Worm (Caenorhabditis elegans) whole organism, L3 larva: ENCODE data around the gene D1086.1.

Source experiments
- R02D3.7 ChIP-seq: fragments of 150-350 bp; optimal IDR thresholded peaks from 2 replicates; lab custom pipeline; 2014; ENCODE audit warnings: missing biosample characterization, missing genetic modification characterization
- ama-1 ChIP-seq: fragments of 150-350 bp; optimal IDR thresholded peaks from 2 replicates; lab custom pipeline; 2018
- ceh-16 ChIP-seq: sonication (generic microtip); optimal IDR thresholded peaks from 2 replicates; lab custom pipeline; 2017; ENCODE audit warnings: missing biosample characterization, missing genetic modification characterization
- ceh-28 ChIP-seq: fragments of 150-350 bp; optimal IDR thresholded peaks from 2 replicates; lab custom pipeline; 2014; ENCODE audit warnings: missing biosample characterization, missing genetic modification reagents, missing genetic modification characterization
- ceh-82 ChIP-seq: fragments of 150-350 bp; optimal IDR thresholded peaks from 2 replicates; lab custom pipeline; 2014; ENCODE audit warnings: missing biosample characterization, missing genetic modification characterization
- ceh-9 ChIP-seq: sonication (generic microtip); optimal IDR thresholded peaks from 2 replicates; lab custom pipeline; 2018; ENCODE audit warnings: missing biosample characterization, missing genetic modification characterization
- daf-12 ChIP-seq: fragments of 150-350 bp; optimal IDR thresholded peaks from 2 replicates; lab custom pipeline; 2014; ENCODE audit warnings: missing biosample characterization, missing genetic modification reagents, missing genetic modification characterization
- egl-27 ChIP-seq: sonication (generic microtip); optimal IDR thresholded peaks from 4 replicates; lab custom pipeline; 2017; ENCODE audit warnings: missing biosample characterization, missing genetic modification reagents, missing genetic modification characterization
- elt-1 ChIP-seq: fragments of 150-350 bp; optimal IDR thresholded peaks from 2 replicates; lab custom pipeline; 2014; ENCODE audit warnings: missing biosample characterization, missing genetic modification characterization
- elt-2 ChIP-seq: sonication (generic microtip); optimal IDR thresholded peaks from 2 replicates; lab custom pipeline; 2016; ENCODE audit warnings: missing genetic modification reagents, mild to moderate bottlenecking, missing genetic modification characterization, missing compliant biosample characterization
- elt-3 ChIP-seq, 3 experiments: fragments of 150-350 bp in 1 of 3; sonication (generic microtip) in 2 of 3; optimal IDR thresholded peaks; 2 replicates in 2 of 3; 4 replicates in 1 of 3; lab custom pipeline; 2014 to 2017; ENCODE audit warnings: missing biosample characterization in 3 of 3, missing genetic modification characterization in 3 of 3
- eor-1 ChIP-seq, 2 experiments: fragments of 150-350 bp; optimal IDR thresholded peaks; 2 replicates each; lab custom pipeline; 2014 to 2018; ENCODE audit warnings: missing biosample characterization in 2 of 2, missing genetic modification characterization in 2 of 2
- fkh-2 ChIP-seq: fragments of 150-350 bp; optimal IDR thresholded peaks from 2 replicates; lab custom pipeline; 2014; ENCODE audit warnings: missing biosample characterization, missing genetic modification reagents, missing genetic modification characterization
- fos-1 ChIP-seq: fragments of 150-350 bp; optimal IDR thresholded peaks from 2 replicates; lab custom pipeline; 2014; ENCODE audit warnings: missing biosample characterization, missing genetic modification characterization
- hmg-11 ChIP-seq: sonication (generic microtip); optimal IDR thresholded peaks from 2 replicates; lab custom pipeline; 2016; ENCODE audit warnings: missing genetic modification characterization, missing compliant biosample characterization
- jun-1 ChIP-seq: fragments of 150-350 bp; optimal IDR thresholded peaks from 2 replicates; lab custom pipeline; 2014; ENCODE audit warnings: missing biosample characterization, missing genetic modification reagents, missing genetic modification characterization
- lin-15B ChIP-seq: fragments of 150-350 bp; optimal IDR thresholded peaks from 2 replicates; lab custom pipeline; 2014; ENCODE audit warnings: missing biosample characterization, missing genetic modification characterization
- lin-39 ChIP-seq: fragments of 150-350 bp; optimal IDR thresholded peaks from 2 replicates; lab custom pipeline; 2018; ENCODE audit warnings: missing biosample characterization, missing genetic modification reagents, missing genetic modification characterization
- lsy-12 ChIP-seq: sonication (generic microtip); optimal IDR thresholded peaks from 2 replicates; lab custom pipeline; 2016; ENCODE audit warnings: mild to moderate bottlenecking, missing genetic modification characterization, missing compliant biosample characterization
- nfya-1 ChIP-seq: sonication (generic microtip); optimal IDR thresholded peaks from 2 replicates; lab custom pipeline; 2017; ENCODE audit warnings: missing genetic modification characterization, mild to moderate bottlenecking, missing compliant biosample characterization, antibody characterized with exemption, moderate library complexity; ENCODE audit not compliant: insufficient read depth
- nhr-11 ChIP-seq: fragments of 150-350 bp; optimal IDR thresholded peaks from 2 replicates; lab custom pipeline; 2014; ENCODE audit warnings: missing biosample characterization, missing genetic modification characterization
- nhr-12 ChIP-seq: fragments of 150-350 bp; optimal IDR thresholded peaks from 2 replicates; lab custom pipeline; 2014; ENCODE audit warnings: missing biosample characterization, missing genetic modification characterization
- nhr-23 ChIP-seq: fragments of 150-350 bp; optimal IDR thresholded peaks from 2 replicates; lab custom pipeline; 2014; ENCODE audit warnings: missing biosample characterization, missing genetic modification reagents, missing genetic modification characterization
- nhr-25 ChIP-seq: sonication (generic microtip); optimal IDR thresholded peaks from 2 replicates; lab custom pipeline; 2017; ENCODE audit warnings: missing biosample characterization, missing genetic modification characterization
- nhr-28 ChIP-seq: fragments of 150-350 bp; optimal IDR thresholded peaks from 2 replicates; lab custom pipeline; 2014; ENCODE audit warnings: missing biosample characterization, missing genetic modification characterization
- nhr-43 ChIP-seq: sonication (generic microtip); optimal IDR thresholded peaks from 2 replicates; lab custom pipeline; 2016; ENCODE audit warnings: mild to moderate bottlenecking, missing genetic modification characterization, missing compliant biosample characterization; ENCODE audit not compliant: poor library complexity, severe bottlenecking
- nhr-67 ChIP-seq: fragments of 150-350 bp; optimal IDR thresholded peaks from 2 replicates; lab custom pipeline; 2014; ENCODE audit warnings: missing biosample characterization, missing genetic modification characterization
- nhr-76 ChIP-seq: fragments of 150-350 bp; sonication (generic microtip); optimal IDR thresholded peaks from 5 replicates; lab custom pipeline; 2014; ENCODE audit warnings: missing biosample characterization, missing genetic modification characterization
- nhr-77 ChIP-seq: fragments of 150-350 bp; optimal IDR thresholded peaks from 2 replicates; lab custom pipeline; 2014; ENCODE audit warnings: missing biosample characterization, missing genetic modification characterization
- pha-4 ChIP-seq: fragments of 150-350 bp; optimal IDR thresholded peaks from 2 replicates; lab custom pipeline; 2014; ENCODE audit warnings: missing biosample characterization, missing genetic modification reagents, missing genetic modification characterization
- pqm-1 ChIP-seq: fragments of 150-350 bp; optimal IDR thresholded peaks from 2 replicates; lab custom pipeline; 2017; ENCODE audit warnings: missing biosample characterization, missing genetic modification characterization, inconsistent platforms
- sea-2 ChIP-seq: fragments of 150-350 bp; sonication (generic microtip); optimal IDR thresholded peaks from 4 replicates; lab custom pipeline; 2014; ENCODE audit warnings: missing biosample characterization, missing genetic modification reagents, missing genetic modification characterization
- skn-1 ChIP-seq: fragments of 150-350 bp; optimal IDR thresholded peaks from 2 replicates; lab custom pipeline; 2014; ENCODE audit warnings: missing biosample characterization, missing genetic modification characterization
- snpc-4 ChIP-seq: fragments of 150-350 bp; optimal IDR thresholded peaks from 2 replicates; lab custom pipeline; 2014; ENCODE audit warnings: missing biosample characterization, missing genetic modification characterization
- unc-39 ChIP-seq: sonication (generic microtip); optimal IDR thresholded peaks from 4 replicates; lab custom pipeline; 2017; ENCODE audit warnings: missing biosample characterization, missing genetic modification characterization
- zag-1 ChIP-seq: fragments of 150-350 bp; optimal IDR thresholded peaks from 2 replicates; lab custom pipeline; 2014; ENCODE audit warnings: missing biosample characterization, missing genetic modification characterization
- ztf-11 ChIP-seq: fragments of 150-350 bp; optimal IDR thresholded peaks from 2 replicates; lab custom pipeline; 2014; ENCODE audit warnings: missing biosample characterization, missing genetic modification characterization
- ztf-4 ChIP-seq: fragments of 150-350 bp; optimal IDR thresholded peaks from 2 replicates; lab custom pipeline; 2014; ENCODE audit warnings: missing biosample characterization, missing genetic modification characterization

D1086.1 gene

ce11 chrV:14067816-14068296 lies 30.8 kb upstream of the D1086.1 start, which contains the start of gene D1086.17:
TSS of gene D1086.17 (plus strand) at chrV:14067866.
- TF ChIP-seq nhr-11 (tag; lab: Kevin White, UChicago): no peak
- no peak for TF ChIP-seq ztf-11 (tag; lab: Kevin White, UChicago)
- no peak for TF ChIP-seq sea-2
- TF ChIP-seq ztf-4 (tag; lab: Kevin White, UChicago): no peak
- no peak for TF ChIP-seq nhr-28 (tag; lab: Kevin White, UChicago)
- no peak for TF ChIP-seq fkh-2 (tag; lab: Kevin White, UChicago)
- TF ChIP-seq unc-39 (tag; lab: Kevin White, UChicago): no peak
- no peak for TF ChIP-seq pqm-1 (tag; lab: Kevin White, UChicago)
- no peak for TF ChIP-seq skn-1 (tag; lab: Kevin White, UChicago)
- TF ChIP-seq nhr-12 (tag; lab: Kevin White, UChicago): no peak
- TF ChIP-seq ceh-9 (tag; lab: Kevin White, UChicago): no peak
- TF ChIP-seq fos-1: no peak
- no peak for TF ChIP-seq jun-1
- no peak for TF ChIP-seq lin-39
- no peak for TF ChIP-seq daf-12

- no peak for TF ChIP-seq elt-1 (tag; lab: Kevin White, UChicago)
- no peak for TF ChIP-seq nhr-11 (tag; lab: Kevin White, UChicago)
- no peak for TF ChIP-seq skn-1 (tag; lab: Kevin White, UChicago)
- TF ChIP-seq elt-3 (tag; optimal IDR thresholded peaks at IDR 0.05; lab: Kevin White, UChicago): no peak
- TF ChIP-seq lin-39: no peak
These were observed 28.8 kb upstream of the D1086.1 start for ce11 chrV:14069899-14070298.

- TF ChIP-seq jun-1 (no peak), ceh-9 (tag; lab: Kevin White, UChicago) (no peak), daf-12 (no peak), ztf-4 (tag; lab: Kevin White, UChicago) (no peak), nhr-28 (tag; lab: Kevin White, UChicago) (no peak), snpc-4 (tag; lab: Kevin White, UChicago) (no peak), nfya-1 (no peak), fkh-2 (tag; lab: Kevin White, UChicago) (no peak), ama-1 (lab: Kevin White, UChicago) (no peak)
These were observed 24.5 kb upstream of the D1086.1 start, which contains the start of gene D1086.11 for ce11 chrV:14074160-14074559. TSS of gene D1086.11 (plus strand) at chrV:14074460.

ce11 chrV:14079501-14079900 lies 19.2 kb upstream of the D1086.1 start, which contains the start of gene D1086.6:
TSS of gene D1086.6 (plus strand) at chrV:14079801.
- TF ChIP-seq egl-27 (tag; lab: Kevin White, UChicago) (no peak), fos-1 (no peak), unc-39 (tag; lab: Kevin White, UChicago) (no peak), nhr-25 (no peak), elt-2 (no peak), nhr-77 (tag; lab: Kevin White, UChicago) (no peak), ztf-11 (tag; lab: Kevin White, UChicago) (no peak), eor-1 (tag; optimal IDR thresholded peaks at IDR 0.05; lab: Kevin White, UChicago) (no peak), ceh-9 (tag; lab: Kevin White, UChicago) (no peak), nhr-67 (tag; lab: Kevin White, UChicago) (no peak), ceh-82 (tag; lab: Kevin White, UChicago) (no peak), lin-39 (no peak), nhr-11 (tag; lab: Kevin White, UChicago) (no peak), zag-1 (tag; lab: Kevin White, UChicago) (no peak), nhr-12 (tag; lab: Kevin White, UChicago) (no peak), nhr-23 (tag; lab: Kevin White, UChicago) (no peak), lsy-12 (tag; lab: Kevin White, UChicago) (no peak), ceh-16 (tag; lab: Kevin White, UChicago) (no peak), pha-4 (tag; lab: Kevin White, UChicago) (no peak), snpc-4 (tag; lab: Kevin White, UChicago) (no peak)

ce11 chrV:14082453-14082852 lies 16.2 kb upstream of the D1086.1 start, which contains the start of gene D1086.10:
TSS of gene D1086.10 (plus strand) at chrV:14082753.
- TF ChIP-seq R02D3.7 (tag; lab: Kevin White, UChicago) (no peak), sea-2 (no peak), pha-4 (tag; lab: Kevin White, UChicago) (no peak), ceh-28 (tag; lab: Kevin White, UChicago) (no peak), elt-2 (no peak), daf-12 (no peak), nhr-43 (tag; lab: Kevin White, UChicago) (no peak), nfya-1 (no peak), lin-39 (no peak), hmg-11 (tag; lab: Kevin White, UChicago) (no peak), lin-15B (tag; lab: Kevin White, UChicago) (no peak), nhr-76 (tag; lab: Kevin White, UChicago) (no peak), nhr-11 (tag; lab: Kevin White, UChicago) (no peak)
